Fruit fly (Drosophila melanogaster) whole organism, adult: ENCODE data around the gene mRpS34.
A peak's percentile ranks its signal among the peaks of the same experiment; 100 is the strongest.

Experiments
- CG11617 ChIP-seq: fragments of 200-800 bp; sonication (Bioruptor generic); optimal IDR thresholded peaks from 2 replicates; lab custom pipeline; 2017; ENCODE audit warnings: mild to moderate bottlenecking, missing biosample characterization, missing genetic modification reagents, missing genetic modification characterization
- CG12768 ChIP-seq: fragments of 200-800 bp; sonication (Bioruptor generic); optimal IDR thresholded peaks from 2 replicates; lab custom pipeline; 2017; ENCODE audit warnings: missing biosample characterization, missing genetic modification characterization, mild to moderate bottlenecking, moderate library complexity, missing genetic modification reagents
- CG14711 ChIP-seq: fragments of 200-800 bp; sonication (Bioruptor generic); optimal IDR thresholded peaks from 2 replicates; lab custom pipeline; 2018; ENCODE audit warnings: missing biosample characterization, mild to moderate bottlenecking, missing genetic modification characterization, moderate library complexity
- CG1620 ChIP-seq: fragments of 200-800 bp; sonication (Bioruptor generic); optimal IDR thresholded peaks from 2 replicates; lab custom pipeline; 2016; ENCODE audit warnings: missing biosample characterization, missing genetic modification characterization
- CG33017 ChIP-seq: fragments of 200-800 bp; sonication (Bioruptor generic); optimal IDR thresholded peaks from 2 replicates; lab custom pipeline; 2018; ENCODE audit warnings: missing biosample characterization, mild to moderate bottlenecking, missing genetic modification characterization, moderate library complexity
- CG5204 ChIP-seq: fragments of 200-800 bp; sonication (Bioruptor generic); optimal IDR thresholded peaks from 2 replicates; lab custom pipeline; 2016; ENCODE audit warnings: missing biosample characterization, missing genetic modification characterization
- CG7045 ChIP-seq: fragments of 200-800 bp; sonication (Bioruptor generic); optimal IDR thresholded peaks from 2 replicates; lab custom pipeline; 2017; ENCODE audit warnings: missing biosample characterization, mild to moderate bottlenecking, missing genetic modification characterization
- CG7101 ChIP-seq: fragments of 200-800 bp; sonication (Bioruptor generic); optimal IDR thresholded peaks from 2 replicates; lab custom pipeline; 2018; ENCODE audit warnings: missing biosample characterization, mild to moderate bottlenecking, missing genetic modification characterization, moderate library complexity
- Clk ChIP-seq: fragments of 200-800 bp; sonication (Bioruptor generic); optimal IDR thresholded peaks from 2 replicates; lab custom pipeline; 2017; ENCODE audit warnings: missing biosample characterization, missing genetic modification characterization
- Crg-1 ChIP-seq: fragments of 200-800 bp; sonication (Bioruptor generic); optimal IDR thresholded peaks from 2 replicates; lab custom pipeline; 2016; ENCODE audit warnings: missing biosample characterization, missing genetic modification characterization
- Hr96 ChIP-seq: fragments of 200-800 bp; sonication (Bioruptor generic); optimal IDR thresholded peaks from 2 replicates; lab custom pipeline; 2016; ENCODE audit warnings: missing biosample characterization, missing genetic modification characterization
- Mnt ChIP-seq: fragments of 200-800 bp; sonication (Bioruptor generic); optimal IDR thresholded peaks from 2 replicates; lab custom pipeline; 2016; ENCODE audit warnings: missing biosample characterization, mild to moderate bottlenecking, missing genetic modification characterization
- bab1 ChIP-seq: fragments of 200-800 bp; sonication (Bioruptor generic); optimal IDR thresholded peaks from 3 replicates; lab custom pipeline; 2019; ENCODE audit warnings: missing biosample characterization, mild to moderate bottlenecking, missing genetic modification characterization, moderate library complexity
- cic ChIP-seq: fragments of 200-800 bp; sonication (Bioruptor generic); optimal IDR thresholded peaks from 2 replicates; lab custom pipeline; 2017; ENCODE audit warnings: missing biosample characterization, mild to moderate bottlenecking, missing genetic modification characterization, moderate library complexity
- cnc ChIP-seq, 2 experiments: fragments of >200 bp; optimal IDR thresholded peaks; 2 replicates each; lab custom pipeline; 2017
- kay ChIP-seq: fragments of 200-800 bp; sonication (Bioruptor generic); peaks from one replicate; lab custom pipeline; 2016; ENCODE audit warnings: missing biosample characterization, missing genetic modification characterization, borderline replicate concordance
- ovo ChIP-seq: fragments of 200-800 bp; sonication (Bioruptor generic); optimal IDR thresholded peaks from 2 replicates; lab custom pipeline; 2016; ENCODE audit warnings: missing biosample characterization, missing genetic modification characterization
- pad ChIP-seq: fragments of 200-800 bp; sonication (Bioruptor generic); optimal IDR thresholded peaks from 3 replicates; lab custom pipeline; 2017; ENCODE audit warnings: missing biosample characterization, missing genetic modification characterization, mild to moderate bottlenecking, moderate library complexity, missing genetic modification reagents
- tj ChIP-seq: fragments of 200-800 bp; sonication (Bioruptor generic); optimal IDR thresholded peaks from 3 replicates; lab custom pipeline; 2017; ENCODE audit warnings: missing biosample characterization, mild to moderate bottlenecking, missing genetic modification characterization, moderate library complexity
- toe ChIP-seq: fragments of 200-800 bp; sonication (Bioruptor generic); optimal IDR thresholded peaks from 2 replicates; lab custom pipeline; 2016; ENCODE audit warnings: missing biosample characterization, missing genetic modification characterization

The mRpS34 gene

DNA sequence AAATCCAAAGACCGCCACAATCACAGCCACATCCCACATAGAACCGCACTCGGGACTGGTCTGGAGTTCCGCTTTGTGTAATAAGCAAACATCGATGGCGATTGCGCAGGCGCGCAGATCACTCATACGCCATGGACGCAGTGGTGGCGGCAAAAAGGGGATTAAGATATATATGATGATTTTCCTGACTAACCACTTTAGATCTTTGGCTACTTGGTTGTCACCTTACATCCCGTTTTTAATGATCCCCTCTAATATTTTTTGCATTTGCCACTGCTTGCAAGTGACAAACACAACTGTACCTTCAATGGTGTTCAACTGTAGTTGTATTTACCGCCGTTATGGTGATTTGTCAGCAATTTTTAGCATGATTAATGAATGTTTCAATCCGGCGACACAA, 37.9 kb upstream of the mRpS34 start:
- TF ChIP-seq tj, result no peak
- peak; percentile 32 for TF ChIP-seq CG5204 (GFP tag; lab: Kevin White, UChicago)
- TF ChIP-seq CG33017, result no peak

DNA sequence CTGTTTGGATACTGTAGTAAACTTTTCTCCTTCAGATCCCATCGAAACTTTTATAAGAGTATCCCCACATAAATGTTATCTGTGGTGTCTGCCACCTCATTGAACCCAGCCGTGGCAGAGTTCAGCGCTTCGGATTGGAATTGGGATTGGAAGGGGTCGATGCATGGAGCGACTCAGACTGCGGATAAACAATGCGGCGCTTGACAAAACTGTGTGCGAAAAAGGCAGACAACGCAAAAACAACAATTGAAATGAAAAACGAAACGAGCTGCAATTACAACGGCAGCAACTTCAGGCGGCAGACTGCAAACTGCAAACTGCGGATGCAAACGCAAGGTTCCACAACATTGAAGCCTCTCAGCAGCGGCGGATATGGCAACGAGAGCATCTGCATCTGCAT, 33.9 kb upstream of the mRpS34 start, which contains the start of gene CG13062:
Gene CG13062 (plus strand): TSS at position 301 of the 400 bp plus-strand sequence.
- TF ChIP-seq bab1 (GFP tag; lab: Kevin White, UChicago) (no peak), CG33017 (no peak), ovo (no peak), CG7101 (no peak), Mnt (GFP tag; lab: Kevin White, UChicago) (no peak), Clk (GFP tag; lab: Kevin White, UChicago) (no peak), kay (GFP tag; lab: Kevin White, UChicago) (no peak), Hr96 (GFP tag; lab: Kevin White, UChicago) (no peak), pad (no peak), cnc (optimal IDR thresholded peaks at IDR 0.05; lab: Kevin White, UChicago) (no peak), CG5204 (GFP tag; lab: Kevin White, UChicago) (no peak), CG11617 (GFP tag; lab: Kevin White, UChicago) (no peak), toe (GFP tag; lab: Kevin White, UChicago) (no peak), CG14711 (no peak), tj (no peak), CG7045 (GFP tag; lab: Kevin White, UChicago) (no peak), CG1620 (GFP tag; lab: Kevin White, UChicago) (no peak)

- TF ChIP-seq CG5204 (GFP tag; lab: Kevin White, UChicago) (no peak), toe (GFP tag; lab: Kevin White, UChicago) (no peak), CG14711 (no peak), cic (no peak), Clk (GFP tag; lab: Kevin White, UChicago) (no peak), Hr96 (GFP tag; lab: Kevin White, UChicago) (no peak), CG7045 (GFP tag; lab: Kevin White, UChicago) (no peak), bab1 (GFP tag; lab: Kevin White, UChicago) (no peak), tj (no peak), pad (no peak), kay (GFP tag; lab: Kevin White, UChicago) (no peak), cnc (optimal IDR thresholded peaks at IDR 0.05; lab: Kevin White, UChicago) (no peak), ovo (no peak), CG11617 (GFP tag; lab: Kevin White, UChicago) (no peak)
These were observed 30.1 kb upstream of the mRpS34 start, which contains the start of gene Nplp3 for dm6 chr3L:16317724-16318123. Gene Nplp3 (plus strand): TSS chr3L:16318024.

DNA sequence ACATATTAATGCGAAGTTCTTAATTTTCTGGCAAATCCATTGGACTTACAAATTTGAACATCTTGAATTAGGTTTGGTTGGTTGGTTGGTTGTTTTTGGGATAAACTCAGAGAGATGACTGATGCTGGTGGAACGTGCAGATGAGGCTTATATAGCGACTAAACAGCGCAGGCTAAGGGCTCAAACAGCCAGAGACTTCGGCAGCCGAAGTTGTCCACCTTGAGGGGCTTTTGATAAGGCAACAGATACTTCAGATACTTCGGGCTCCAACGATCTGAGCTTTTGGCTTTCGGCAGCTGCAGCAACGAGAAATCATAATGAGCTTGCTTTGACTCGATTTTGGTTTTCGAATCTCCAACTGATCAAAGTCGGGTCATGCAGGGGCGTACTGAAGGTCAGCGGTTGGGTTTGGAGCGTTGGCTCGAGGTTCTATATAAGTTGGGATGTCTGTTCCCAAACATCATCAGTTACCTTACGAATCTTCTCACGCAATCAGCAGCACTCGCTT, 28.4 kb upstream of the mRpS34 start, which contains the start of the genes CG13041 and CG13060:
Gene CG13041 (minus strand): TSS at position 128 of the 508 bp plus-strand sequence.
Gene CG13060 (plus strand): TSS at position 458 of the 508 bp plus-strand sequence.
- TF ChIP-seq ovo (no peak), cnc (optimal IDR thresholded peaks at IDR 0.05; lab: Kevin White, UChicago) (no peak), Crg-1 (GFP tag; lab: Kevin White, UChicago) (no peak), tj (no peak), bab1 (GFP tag; lab: Kevin White, UChicago) (no peak), CG11617 (GFP tag; lab: Kevin White, UChicago) (no peak), CG7101 (no peak), Hr96 (GFP tag; lab: Kevin White, UChicago) (no peak)

DNA sequence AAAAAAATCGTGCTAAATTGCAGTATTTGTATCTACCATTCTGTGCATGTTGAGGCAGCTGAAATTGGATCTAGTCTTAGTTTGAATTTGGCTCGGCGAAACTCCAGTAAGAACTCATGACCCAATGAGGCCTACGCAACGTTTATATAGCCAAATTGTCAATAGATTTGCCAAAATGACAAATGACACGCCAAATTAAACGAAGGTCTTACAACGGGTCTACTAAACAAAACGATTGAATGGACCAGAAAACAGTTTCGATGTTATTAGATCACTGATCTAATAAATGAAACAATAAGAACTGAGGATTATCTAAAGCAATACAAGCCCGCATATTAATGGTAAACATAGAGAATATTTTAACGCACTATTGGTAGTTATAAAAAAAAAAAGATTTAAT, 26.7 kb upstream of the mRpS34 start, which contains the start of gene CG42718:
Gene CG42718 (minus strand): TSS at position 101 of the 400 bp plus-strand sequence.
- TF ChIP-seq toe (GFP tag; lab: Kevin White, UChicago), result no peak
- no peak for TF ChIP-seq CG14711
- no peak for TF ChIP-seq cic
- no peak for TF ChIP-seq tj
- TF ChIP-seq Hr96 (GFP tag; lab: Kevin White, UChicago), result no peak
- no peak for TF ChIP-seq CG7045 (GFP tag; lab: Kevin White, UChicago)
- TF ChIP-seq Crg-1 (GFP tag; lab: Kevin White, UChicago), result no peak
- no peak for TF ChIP-seq CG11617 (GFP tag; lab: Kevin White, UChicago)
- no peak for TF ChIP-seq bab1 (GFP tag; lab: Kevin White, UChicago)
- TF ChIP-seq pad, result no peak
- TF ChIP-seq ovo, result no peak
- no peak for TF ChIP-seq Clk (GFP tag; lab: Kevin White, UChicago)
- no peak for TF ChIP-seq kay (GFP tag; lab: Kevin White, UChicago)

DNA sequence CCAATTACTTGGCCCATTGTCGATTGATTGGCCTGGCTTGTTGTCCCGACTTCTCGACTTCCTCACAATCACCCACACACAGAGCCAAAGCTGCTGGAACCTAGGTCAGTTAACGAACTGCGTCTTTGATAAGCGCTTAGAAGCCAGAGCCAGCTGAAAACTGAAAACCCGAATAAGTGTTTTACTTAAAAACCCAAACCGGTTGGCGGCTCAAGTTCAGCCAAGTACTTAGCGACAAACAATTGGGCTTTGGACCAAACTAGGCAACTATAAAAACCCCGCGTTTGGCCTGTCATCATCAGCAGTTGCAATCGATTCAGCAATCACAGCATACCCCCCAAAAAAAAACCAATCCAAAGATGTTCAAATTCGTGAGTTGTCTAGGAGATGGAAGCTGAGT, 24.5 kb upstream of the mRpS34 start, which contains the start of gene CG13059:
Gene CG13059 (plus strand): TSS at position 301 of the 400 bp plus-strand sequence.
- TF ChIP-seq toe (GFP tag; lab: Kevin White, UChicago) (no peak), tj (no peak), CG7101 (no peak), bab1 (GFP tag; lab: Kevin White, UChicago) (no peak)

DNA sequence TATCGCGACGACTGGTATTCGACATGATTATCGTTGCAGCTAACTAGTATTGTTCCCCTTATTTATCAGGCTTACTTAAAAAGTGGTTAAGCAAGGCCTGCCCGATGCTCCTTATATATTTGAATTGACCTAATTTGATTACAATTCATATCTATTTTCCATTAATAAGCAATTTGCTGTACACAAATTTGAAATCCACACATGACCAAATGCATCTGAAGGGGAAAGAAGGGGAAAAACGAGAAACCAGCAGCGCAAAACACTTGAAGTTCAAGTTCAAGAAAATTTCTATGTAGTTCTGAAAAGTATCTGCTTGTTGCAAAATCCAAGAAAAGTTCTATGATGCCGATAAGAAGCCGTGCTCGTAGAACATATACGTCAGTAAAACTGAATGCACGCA, 21.2 kb upstream of the mRpS34 start, which contains the start of the genes CG13040 and CG13039:
Gene CG13040 (minus strand): TSS at position 101 of the 400 bp plus-strand sequence.
Gene CG13039 (minus strand): TSS at position 106 of the 400 bp plus-strand sequence.
- no peak for TF ChIP-seq Clk (GFP tag; lab: Kevin White, UChicago)
- TF ChIP-seq Mnt (GFP tag; lab: Kevin White, UChicago), result no peak
- no peak for TF ChIP-seq CG11617 (GFP tag; lab: Kevin White, UChicago)
- TF ChIP-seq Hr96 (GFP tag; lab: Kevin White, UChicago), result no peak
- TF ChIP-seq CG7045 (GFP tag; lab: Kevin White, UChicago), result no peak
- TF ChIP-seq CG1620 (GFP tag; lab: Kevin White, UChicago), result no peak
- no peak for TF ChIP-seq toe (GFP tag; lab: Kevin White, UChicago)
- no peak for TF ChIP-seq CG7101
- no peak for TF ChIP-seq CG12768 (GFP tag; lab: Kevin White, UChicago)
- no peak for TF ChIP-seq Crg-1 (GFP tag; lab: Kevin White, UChicago)
- no peak for TF ChIP-seq CG5204 (GFP tag; lab: Kevin White, UChicago)
- no peak for TF ChIP-seq pad
- no peak for TF ChIP-seq CG14711
- no peak for TF ChIP-seq ovo
